Fruit fly (Drosophila melanogaster) Kc167 (cell line): ENCODE measurements around the gene CG31279.

Experiments used
- Myc ChIP-seq: fragments of >200 bp; optimal IDR thresholded peaks from 2 replicates; lab custom pipeline; 2017; ENCODE audit warnings: missing external identifiers
- Sin3A ChIP-seq: fragments of >200 bp; optimal IDR thresholded peaks from 2 replicates; lab custom pipeline; 2018; ENCODE audit warnings: missing external identifiers
- h ChIP-seq: fragments of >200 bp; optimal IDR thresholded peaks from 3 replicates; lab custom pipeline; 2018; ENCODE audit warnings: missing external identifiers

- no peak for TF ChIP-seq h (lab: Kevin White, UChicago)
- TF ChIP-seq Sin3A (lab: Kevin White, UChicago) = no peak
- no peak for TF ChIP-seq Myc (lab: Kevin White, UChicago)
These were observed 18.1 kb downstream of the CG31279 start for dm6 chr3R:16448378-16449134.
